Worm (Caenorhabditis elegans) whole organism, midembryonic: ENCODE measurements around the gene nspc-4.

Experiments used
- T22C8.4 ChIP-seq: fragments of 200-800 bp; sonication (Bioruptor generic); IDR thresholded peaks from 2 replicates; pipeline ENCODE4 v1.3.6; 2022; ENCODE audit warnings: missing genetic modification characterization, missing compliant biosample characterization
- cog-1 ChIP-seq: sonication (generic microtip); optimal IDR thresholded peaks from 2 replicates; lab custom pipeline; 2016; ENCODE audit warnings: missing genetic modification characterization, missing compliant biosample characterization
- flt-1 ChIP-seq: fragments of 200-800 bp; sonication (Bioruptor generic); IDR thresholded peaks from 2 replicates; pipeline ENCODE4 v1.3.6; 2022; ENCODE audit warnings: missing genetic modification characterization, missing compliant biosample characterization
- klf-2 ChIP-seq: fragments of 200-800 bp; sonication (Bioruptor generic); conservative IDR thresholded peaks from 2 replicates; pipeline ENCODE4 v1.3.6; 2022; ENCODE audit warnings: missing genetic modification reagents, missing genetic modification characterization, missing compliant biosample characterization
- med-1 ChIP-seq: sonication (generic microtip); optimal IDR thresholded peaks from 2 replicates; lab custom pipeline; 2017; ENCODE audit warnings: missing genetic modification characterization, mild to moderate bottlenecking, missing compliant biosample characterization, antibody characterized with exemption, missing genetic modification reagents; ENCODE audit not compliant: insufficient read depth
- tab-1 ChIP-seq: fragments of 200-800 bp; sonication (Bioruptor generic); IDR thresholded peaks from 2 replicates; pipeline ENCODE4 v1.3.6; 2022; ENCODE audit warnings: missing genetic modification characterization, missing compliant biosample characterization
- ztf-23 ChIP-seq: fragments of 200-800 bp; sonication (Bioruptor generic); IDR thresholded peaks from 2 replicates; pipeline ENCODE4 v1.3.6; 2022; ENCODE audit warnings: missing genetic modification reagents, missing genetic modification characterization, missing compliant biosample characterization
- ztf-29 ChIP-seq: fragments of 200-800 bp; sonication (Bioruptor generic); IDR thresholded peaks from 2 replicates; pipeline ENCODE4 v1.3.6; 2022; ENCODE audit warnings: missing genetic modification reagents, missing genetic modification characterization, missing compliant biosample characterization

The nspc-4 gene

ce11 chrX:8489886-8490285, 48.3 kb downstream of the nspc-4 start:
- TF ChIP-seq T22C8.4 (GFP tag; lab: Robert Waterston, UW) (no peak), cog-1 (tag; lab: Kevin White, UChicago) (no peak), ztf-29 (GFP tag; lab: Robert Waterston, UW) (no peak), med-1 (no peak), flt-1 (GFP tag; lab: Robert Waterston, UW) (no peak), klf-2 (no peak)

ce11 chrX:8489415-8489814, 48.7 kb downstream of the nspc-4 start:
- no peak for TF ChIP-seq ztf-23
- TF ChIP-seq tab-1: no peak
- TF ChIP-seq flt-1 (GFP tag; lab: Robert Waterston, UW): no peak
- no peak for TF ChIP-seq med-1
